Worm (Caenorhabditis elegans): ENCODE measurements around the gene nlp-60.
"Not testable (repeated sequence)": the region's sequence is repeated elsewhere in the genome, so short reads cannot be mapped to it uniquely, and the experiment has no call there.

Gene nlp-60

DNA sequence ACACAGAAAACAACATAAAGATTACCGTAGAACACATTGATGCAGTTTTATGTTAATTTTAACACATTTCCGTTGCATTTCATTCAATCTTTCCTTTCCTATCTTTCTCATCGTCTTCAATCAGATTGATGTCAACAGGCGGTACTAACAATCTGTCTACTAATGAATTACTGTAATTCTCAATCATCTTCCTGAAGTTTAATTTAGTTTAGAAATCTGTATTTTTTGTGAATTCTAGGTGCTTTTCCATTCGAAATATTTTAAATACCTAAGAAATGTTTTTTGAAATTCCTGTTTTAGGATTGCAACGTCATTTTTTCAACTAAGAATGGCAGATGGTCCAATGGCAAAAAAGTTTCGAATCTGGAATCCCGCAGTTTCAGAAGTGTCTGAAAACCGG, 44.6 kb upstream of the nlp-60 start, which contains the start of gene F21D5.9:
F21D5.9 (plus strand) TSS at position 301 of the 400 bp plus-strand sequence.
- no peak for TF ChIP-seq nfya-1 (tag; optimal IDR thresholded peaks at IDR 0.05; ENCODE audit: insufficient read depth)
- no peak for TF ChIP-seq ZK546.5 (tag; optimal IDR thresholded peaks at IDR 0.05)
- TF ChIP-seq hmg-11 (tag; optimal IDR thresholded peaks at IDR 0.05) = no peak
- TF ChIP-seq skn-1 (tag; optimal IDR thresholded peaks at IDR 0.05) = no peak
- TF ChIP-seq nhr-67 (tag; optimal IDR thresholded peaks at IDR 0.05) = no peak
- TF ChIP-seq unc-62 (GFP tag; optimal IDR thresholded peaks at IDR 0.05) = no peak
- no peak for TF ChIP-seq ceh-9 (tag; optimal IDR thresholded peaks at IDR 0.05)
- TF ChIP-seq pqm-1 (tag; optimal IDR thresholded peaks at IDR 0.05) = no peak
- TF ChIP-seq nhr-76 (tag; optimal IDR thresholded peaks at IDR 0.05) = no peak

DNA sequence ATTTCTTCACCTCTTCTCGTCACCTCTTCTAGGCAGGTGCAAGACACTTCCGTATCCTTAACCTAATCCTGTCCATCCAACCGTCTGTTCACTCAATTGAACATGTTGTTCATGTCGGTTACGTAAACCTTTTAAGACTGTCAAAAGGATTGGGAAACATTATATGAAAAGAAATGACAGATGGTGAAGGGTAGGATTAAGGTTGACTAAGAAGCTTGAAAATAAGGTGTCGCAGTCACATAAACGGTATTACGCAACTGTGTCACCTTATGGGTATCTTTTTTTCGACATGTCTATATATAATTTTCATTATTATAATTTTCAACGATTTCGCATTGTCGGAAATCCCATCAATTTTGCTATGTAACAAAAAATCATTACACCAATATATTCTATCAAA, 43.7 kb upstream of the nlp-60 start:
- TF ChIP-seq egl-27 (tag; optimal IDR thresholded peaks at IDR 0.05) = no peak
- TF ChIP-seq R02D3.7 (tag; optimal IDR thresholded peaks at IDR 0.05) = no peak
- no peak for TF ChIP-seq fkh-10 (GFP tag; optimal IDR thresholded peaks at IDR 0.05)
- TF ChIP-seq mml-1 (tag; optimal IDR thresholded peaks at IDR 0.05) = no peak
- TF ChIP-seq nhr-11 (tag; optimal IDR thresholded peaks at IDR 0.05) = no peak
- TF ChIP-seq nhr-76 (tag; optimal IDR thresholded peaks at IDR 0.05) = no peak
- no peak for TF ChIP-seq elt-1 (tag; optimal IDR thresholded peaks at IDR 0.05)

DNA sequence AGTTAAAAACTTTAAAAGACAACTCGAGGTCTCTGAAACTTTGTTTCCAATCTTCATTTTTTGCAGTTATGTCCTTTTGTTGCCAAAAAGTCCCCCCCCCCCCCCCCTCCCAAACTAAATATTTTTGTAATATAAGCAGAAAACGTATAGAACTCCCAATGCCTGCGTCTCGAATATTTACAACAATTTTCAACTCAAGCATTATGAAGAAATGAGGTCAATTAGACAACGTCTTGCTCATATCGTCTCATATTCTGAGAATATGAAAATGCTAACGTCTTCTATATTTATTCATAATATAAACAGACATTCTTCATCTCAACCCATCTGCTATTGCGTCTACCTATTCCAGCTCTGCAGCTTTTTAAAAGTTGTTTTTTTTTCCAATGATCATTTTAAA, 39.0 kb upstream of the nlp-60 start, which contains the start of gene H23L24.1:
H23L24.1 (plus strand) TSS at position 301 of the 400 bp plus-strand sequence.
- TF ChIP-seq daf-12 (tag; optimal IDR thresholded peaks at IDR 0.05) (no peak), elt-2 (tag; optimal IDR thresholded peaks at IDR 0.05) (no peak), nhr-28 (tag; optimal IDR thresholded peaks at IDR 0.05) (no peak), jun-1 (tag; optimal IDR thresholded peaks at IDR 0.05) (no peak), mml-1 (tag; optimal IDR thresholded peaks at IDR 0.05) (no peak), eor-1 (tag; optimal IDR thresholded peaks at IDR 0.05) (no peak), nhr-23 (tag; optimal IDR thresholded peaks at IDR 0.05) (no peak)

- TF ChIP-seq lsy-12, ceh-82, aly-2 (tag; optimal IDR thresholded peaks at IDR 0.05): not testable (repeated sequence)
Observed at ce11 chrIV:8715032-8715431, 35.9 kb upstream of the nlp-60 start, which contains the start of the genes parg-2 and ipla-5. parg-2 (minus strand) TSS chrIV:8715132. ipla-5 (plus strand) TSS chrIV:8715247.

DNA sequence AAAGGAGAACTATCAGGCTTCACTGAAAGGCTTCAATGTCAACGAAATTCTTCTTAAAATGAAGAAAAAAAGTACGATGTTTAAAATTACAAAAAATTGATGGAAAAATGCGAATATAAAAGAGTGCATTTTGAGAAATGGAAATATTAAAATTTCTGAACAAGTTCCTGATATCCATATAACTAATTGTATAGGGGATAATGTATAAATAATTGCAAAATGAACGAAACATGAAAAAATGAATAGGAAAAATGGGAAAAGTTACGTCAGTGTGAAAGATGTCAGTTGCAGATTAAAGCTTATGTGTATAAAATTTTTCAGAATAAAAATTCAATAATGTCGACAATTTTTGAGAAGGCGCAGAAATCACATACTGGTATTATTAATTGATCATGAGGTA, 28.9 kb upstream of the nlp-60 start:
- TF ChIP-seq fkh-10 (GFP tag; optimal IDR thresholded peaks at IDR 0.05) = no peak
- TF ChIP-seq elt-3 (tag; optimal IDR thresholded peaks at IDR 0.05) = no peak
- no peak for TF ChIP-seq mml-1 (tag; optimal IDR thresholded peaks at IDR 0.05)

ce11 chrIV:8705504-8705903, 26.4 kb upstream of the nlp-60 start, which contains the start of gene H23L24.4:
H23L24.4 (minus strand) TSS chrIV:8705604.
- TF ChIP-seq R02D3.7 (tag; optimal IDR thresholded peaks at IDR 0.05) (no peak), nhr-43 (tag; optimal IDR thresholded peaks at IDR 0.05; ENCODE audit: poor library complexity, severe bottlenecking) (no peak), nfya-1 (tag; optimal IDR thresholded peaks at IDR 0.05; ENCODE audit: insufficient read depth) (no peak), egl-27 (tag; optimal IDR thresholded peaks at IDR 0.05) (no peak), ceh-16 (tag; optimal IDR thresholded peaks at IDR 0.05) (no peak), eor-1 (tag; optimal IDR thresholded peaks at IDR 0.05) (no peak)

ce11 chrIV:8697436-8697835, 18.3 kb upstream of the nlp-60 start, which contains the start of gene ttll-11:
ttll-11 (plus strand) TSS chrIV:8697736.
- TF ChIP-seq egl-27 (tag; optimal IDR thresholded peaks at IDR 0.05) (no peak), ztf-11 (tag; optimal IDR thresholded peaks at IDR 0.05) (no peak), jun-1 (tag; optimal IDR thresholded peaks at IDR 0.05) (no peak), nhr-76 (tag; optimal IDR thresholded peaks at IDR 0.05) (no peak), snpc-4 (tag; optimal IDR thresholded peaks at IDR 0.05) (no peak), tbx-2 (tag; optimal IDR thresholded peaks at IDR 0.05) (no peak), ztf-4 (tag; optimal IDR thresholded peaks at IDR 0.05) (no peak), R02D3.7 (tag; optimal IDR thresholded peaks at IDR 0.05) (no peak), hmg-11 (tag; optimal IDR thresholded peaks at IDR 0.05) (no peak), ZK546.5 (tag; optimal IDR thresholded peaks at IDR 0.05) (no peak), mdl-1 (tag; optimal IDR thresholded peaks at IDR 0.05) (no peak), unc-39 (tag; optimal IDR thresholded peaks at IDR 0.05) (no peak), ceh-82 (tag; optimal IDR thresholded peaks at IDR 0.05) (no peak), daf-12 (tag; optimal IDR thresholded peaks at IDR 0.05) (no peak), unc-62 (GFP tag; optimal IDR thresholded peaks at IDR 0.05) (no peak), nhr-28 (tag; optimal IDR thresholded peaks at IDR 0.05) (no peak)

Data from whole organism, L3 larva.